Worm (Caenorhabditis elegans) whole organism, L4 larva: ENCODE data around the gene fipr-6.
A peak's percentile ranks its signal among the peaks of the same experiment; 100 is the strongest.

ENCODE experiments used
- D1046.2 ChIP-seq: fragments of 200-800 bp; sonication (Bioruptor generic); IDR thresholded peaks from 2 replicates; pipeline ENCODE4 v1.3.6; 2022; ENCODE audit warnings: missing genetic modification characterization, missing compliant biosample characterization
- F10B5.3 ChIP-seq: sonication (generic microtip); optimal IDR thresholded peaks from 2 replicates; lab custom pipeline; 2016; ENCODE audit warnings: mild to moderate bottlenecking, missing genetic modification characterization, missing compliant biosample characterization
- F26F4.8 ChIP-seq: fragments of 200-800 bp; sonication (Bioruptor generic); conservative IDR thresholded peaks from 2 replicates; pipeline ENCODE4 v1.3.6; 2022; ENCODE audit warnings: missing genetic modification characterization, missing compliant biosample characterization
- F44E2.7 ChIP-seq: fragments of 200-800 bp; sonication (Bioruptor generic); IDR thresholded peaks from 2 replicates; pipeline ENCODE4 v2.1.2; 2022; ENCODE audit warnings: missing genetic modification characterization, missing compliant biosample characterization
- R02D3.7 ChIP-seq: fragments of 150-350 bp; sonication (generic microtip); optimal IDR thresholded peaks from 3 replicates; lab custom pipeline; 2014; ENCODE audit warnings: missing biosample characterization, missing genetic modification characterization
- T20F7.1 ChIP-seq: fragments of 200-800 bp; sonication (Bioruptor generic); optimal IDR thresholded peaks from 2 replicates; lab custom pipeline; 2018; ENCODE audit warnings: mild to moderate bottlenecking, missing genetic modification characterization, missing compliant biosample characterization
- Y105C5A.15 ChIP-seq: fragments of 200-800 bp; sonication (Bioruptor generic); IDR thresholded peaks from 2 replicates; pipeline ENCODE4 v1.3.6; 2022; ENCODE audit warnings: missing genetic modification characterization, missing compliant biosample characterization
- Y48G9A.11 ChIP-seq: fragments of 200-800 bp; sonication (Bioruptor generic); IDR thresholded peaks from 2 replicates; pipeline ENCODE4 v1.3.6; 2022; ENCODE audit warnings: missing genetic modification reagents, missing genetic modification characterization, missing compliant biosample characterization
- Y75B8A.6 ChIP-seq: fragments of 200-800 bp; sonication (Bioruptor generic); IDR thresholded peaks from 2 replicates; pipeline ENCODE4 v1.3.6; 2022; ENCODE audit warnings: missing genetic modification reagents, missing genetic modification characterization, missing compliant biosample characterization
- aha-1 ChIP-seq: fragments of 150-350 bp; peaks from one replicate; lab custom pipeline; 2014; ENCODE audit warnings: missing biosample characterization, missing genetic modification characterization
- ceh-32 ChIP-seq: sonication (generic microtip); optimal IDR thresholded peaks from 2 replicates; lab custom pipeline; 2016; ENCODE audit warnings: mild to moderate bottlenecking, missing genetic modification characterization, missing compliant biosample characterization; ENCODE audit not compliant: poor library complexity
- daf-12 ChIP-seq: fragments of 150-350 bp; optimal IDR thresholded peaks from 2 replicates; lab custom pipeline; 2014; ENCODE audit warnings: missing biosample characterization, missing genetic modification reagents, missing genetic modification characterization
- daf-16 ChIP-seq, 3 experiments: sonication (generic microtip); optimal IDR thresholded peaks; 2 replicates each; lab custom pipeline; 2016 to 2017; ENCODE audit warnings: missing genetic modification characterization in 3 of 3, missing genetic modification reagents in 3 of 3, mild to moderate bottlenecking in 2 of 3, missing compliant biosample characterization in 2 of 3, missing biosample characterization in 1 of 3, moderate library complexity in 1 of 3
- daf-8 ChIP-seq: fragments of 200-800 bp; sonication (Bioruptor generic); IDR thresholded peaks from 2 replicates; pipeline ENCODE4 v1.3.6; 2022; ENCODE audit warnings: missing genetic modification characterization, missing compliant biosample characterization
- dmd-6 ChIP-seq: fragments of 200-800 bp; sonication (Bioruptor generic); IDR thresholded peaks from 2 replicates; pipeline ENCODE4 v1.3.6; 2022; ENCODE audit warnings: missing genetic modification reagents, missing genetic modification characterization, missing compliant biosample characterization
- dmd-8 ChIP-seq: fragments of 200-800 bp; sonication (Bioruptor generic); IDR thresholded peaks from 2 replicates; pipeline ENCODE4 v1.3.6; 2022; ENCODE audit warnings: missing genetic modification characterization, missing compliant biosample characterization
- dmd-9 ChIP-seq: fragments of 200-800 bp; sonication (Bioruptor generic); IDR thresholded peaks from 2 replicates; pipeline ENCODE4 v1.3.6; 2022; ENCODE audit warnings: missing genetic modification reagents, missing genetic modification characterization, missing compliant biosample characterization
- duxl-1 ChIP-seq: sonication (generic microtip); optimal IDR thresholded peaks from 2 replicates; lab custom pipeline; 2016; ENCODE audit warnings: mild to moderate bottlenecking, missing genetic modification characterization, moderate library complexity, missing compliant biosample characterization; ENCODE audit not compliant: poor library complexity
- fkh-10 ChIP-seq: fragments of 150-350 bp; optimal IDR thresholded peaks from 2 replicates; lab custom pipeline; 2014; ENCODE audit warnings: missing biosample characterization, missing genetic modification reagents, missing genetic modification characterization
- gei-8 ChIP-seq: fragments of 200-800 bp; sonication (Bioruptor generic); optimal IDR thresholded peaks from 2 replicates; lab custom pipeline; 2018; ENCODE audit warnings: mild to moderate bottlenecking, missing genetic modification characterization, missing compliant biosample characterization
- hlh-11 ChIP-seq: fragments of 200-800 bp; sonication (Bioruptor generic); optimal IDR thresholded peaks from 2 replicates; lab custom pipeline; 2018; ENCODE audit warnings: mild to moderate bottlenecking, missing genetic modification characterization, missing compliant biosample characterization
- hmg-1.1 ChIP-seq: fragments of 200-800 bp; sonication (Bioruptor generic); IDR thresholded peaks from 2 replicates; pipeline ENCODE4 v1.3.6; 2022; ENCODE audit warnings: missing genetic modification reagents, missing genetic modification characterization, missing compliant biosample characterization
- jun-1 ChIP-seq: fragments of 150-350 bp; optimal IDR thresholded peaks from 2 replicates; lab custom pipeline; 2014; ENCODE audit warnings: missing biosample characterization, missing genetic modification reagents, missing genetic modification characterization
- lin-15B ChIP-seq: fragments of 150-350 bp; sonication (generic microtip); optimal IDR thresholded peaks from 3 replicates; lab custom pipeline; 2014; ENCODE audit warnings: missing biosample characterization, missing genetic modification characterization
- lin-29 ChIP-seq: fragments of 200-800 bp; sonication (Bioruptor generic); IDR thresholded peaks from 2 replicates; pipeline ENCODE4 v1.3.6; 2022; ENCODE audit warnings: missing genetic modification reagents, missing genetic modification characterization, missing compliant biosample characterization
- lsy-2 ChIP-seq, 2 experiments: fragments of 150-350 bp in 1 of 2; sonication (generic microtip) in 1 of 2; optimal IDR thresholded peaks; 2 replicates each; lab custom pipeline; 2014 to 2017; ENCODE audit warnings: missing biosample characterization in 2 of 2, missing genetic modification characterization in 2 of 2
- madf-5 ChIP-seq, 2 experiments: fragments of 200-800 bp; sonication (Bioruptor generic); IDR thresholded peaks; 2 replicates each; pipeline ENCODE4 v1.3.6; 2022; ENCODE audit warnings: missing compliant biosample characterization in 2 of 2, missing genetic modification characterization in 2 of 2
- mep-1 ChIP-seq: fragments of 150-350 bp; sonication (generic microtip); optimal IDR thresholded peaks from 3 replicates; lab custom pipeline; 2014; ENCODE audit warnings: missing biosample characterization, missing genetic modification characterization
- mes-2 ChIP-seq: sonication (generic microtip); optimal IDR thresholded peaks from 2 replicates; lab custom pipeline; 2016; ENCODE audit warnings: missing genotype, mild to moderate bottlenecking, missing genetic modification characterization, missing compliant biosample characterization; ENCODE audit not compliant: poor library complexity, severe bottlenecking
- mxl-3 ChIP-seq: fragments of 200-800 bp; sonication (Bioruptor generic); optimal IDR thresholded peaks from 2 replicates; lab custom pipeline; 2018; ENCODE audit warnings: mild to moderate bottlenecking, missing genetic modification characterization, missing compliant biosample characterization
- nhr-76 ChIP-seq: fragments of 150-350 bp; optimal IDR thresholded peaks from 2 replicates; lab custom pipeline; 2014; ENCODE audit warnings: missing biosample characterization, missing genetic modification characterization
- nhr-77 ChIP-seq: fragments of 150-350 bp; optimal IDR thresholded peaks from 2 replicates; lab custom pipeline; 2014; ENCODE audit warnings: missing biosample characterization, missing genetic modification characterization
- pha-4 ChIP-seq, 2 experiments: fragments of 150-350 bp in 1 of 2; fragments of 200-800 bp in 1 of 2; sonication (Bioruptor generic) in 1 of 2; IDR thresholded peaks in 1 of 2; optimal IDR thresholded peaks in 1 of 2; 2 replicates each; pipeline versions ENCODE4 v1.3.6 to Lab custom; 2014 to 2022; ENCODE audit warnings: missing genetic modification characterization in 2 of 2, missing genetic modification reagents in 2 of 2, missing biosample characterization in 1 of 2, missing compliant biosample characterization in 1 of 2
- php-3 ChIP-seq: fragments of 200-800 bp; sonication (Bioruptor generic); IDR thresholded peaks from 2 replicates; pipeline ENCODE4 v1.3.6; 2022; ENCODE audit warnings: missing genetic modification reagents, missing genetic modification characterization, missing compliant biosample characterization
- pqm-1 ChIP-seq: sonication (generic microtip); optimal IDR thresholded peaks from 2 replicates; lab custom pipeline; 2017; ENCODE audit warnings: missing biosample characterization, missing genetic modification characterization
- saeg-2 ChIP-seq: fragments of 200-800 bp; sonication (Bioruptor generic); IDR thresholded peaks from 2 replicates; pipeline ENCODE4 v1.3.6; 2022; ENCODE audit warnings: missing genetic modification reagents, missing genetic modification characterization, missing compliant biosample characterization
- sdz-12 ChIP-seq: fragments of 200-800 bp; sonication (Bioruptor generic); optimal IDR thresholded peaks from 2 replicates; lab custom pipeline; 2018; ENCODE audit warnings: mild to moderate bottlenecking, missing genetic modification characterization, missing compliant biosample characterization
- tra-1 ChIP-seq: fragments of 200-800 bp; sonication (Bioruptor generic); IDR thresholded peaks from 2 replicates; pipeline ENCODE4 v1.3.6; 2022; ENCODE audit warnings: missing genetic modification reagents, missing genetic modification characterization, missing compliant biosample characterization
- unc-39 ChIP-seq: sonication (generic microtip); optimal IDR thresholded peaks from 2 replicates; lab custom pipeline; 2017; ENCODE audit warnings: missing biosample characterization, missing genetic modification characterization
- unc-62 ChIP-seq, 3 experiments: fragments of 150-350 bp in 1 of 3; sonication (generic microtip); optimal IDR thresholded peaks in 2 of 3; peaks in 1 of 3; 1 replicate in 1 of 3; 2 replicates in 2 of 3; lab custom pipeline; 2014 to 2017; ENCODE audit warnings: missing biosample characterization in 3 of 3, missing genetic modification characterization in 3 of 3, missing genetic modification reagents in 3 of 3, missing genotype in 1 of 3
- zip-2 ChIP-seq: fragments of 150-350 bp; optimal IDR thresholded peaks from 2 replicates; lab custom pipeline; 2014; ENCODE audit warnings: missing biosample characterization, missing genetic modification characterization
- ztf-11 ChIP-seq: fragments of 150-350 bp; optimal IDR thresholded peaks from 2 replicates; lab custom pipeline; 2014; ENCODE audit warnings: missing biosample characterization, missing genetic modification characterization

Gene fipr-6

DNA sequence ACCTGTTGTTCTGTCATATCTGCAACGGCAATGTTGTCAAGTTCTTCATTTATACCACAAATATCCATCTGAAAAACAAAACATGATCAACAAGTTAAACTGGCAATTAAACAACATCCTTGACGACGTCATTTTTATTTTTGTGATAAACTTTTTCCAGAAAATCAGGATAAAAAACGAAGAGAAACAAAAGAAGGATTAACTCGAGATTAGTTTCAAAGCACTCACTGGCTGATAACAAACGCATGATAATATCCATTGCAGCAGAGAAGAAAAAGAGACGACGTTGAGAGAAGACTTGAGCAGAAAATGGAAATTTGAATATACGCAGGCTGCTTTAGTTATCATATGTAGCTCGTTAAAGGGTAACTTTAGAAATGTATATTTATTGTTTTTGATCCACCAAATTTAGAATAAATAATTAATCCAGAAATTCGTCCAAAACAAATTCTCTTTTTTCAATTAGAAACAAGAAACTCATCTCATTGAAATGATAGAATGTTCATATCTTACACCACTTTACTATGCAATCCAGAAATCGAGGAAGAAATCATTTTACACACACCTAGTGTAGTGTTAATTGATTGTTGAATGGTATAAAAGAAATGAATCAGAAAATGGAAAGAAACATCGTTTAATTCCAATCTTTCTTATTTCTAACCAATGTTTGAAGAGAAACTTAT is 10.2 kb downstream of the fipr-6 start, which contains the start of the genes C12D8.21 and col-148:
Gene C12D8.21, minus strand, starts transcription at position 68 of the 683 bp plus-strand sequence.
Gene col-148, plus strand, starts transcription at position 633 of the 683 bp plus-strand sequence.
- TF ChIP-seq T20F7.1 (GFP tag; lab: Kevin White, UChicago) (no peak), aha-1 (peak; percentile 2), mxl-3 (GFP tag; lab: Kevin White, UChicago) (no peak)

ce11 chrV:10243105-10243504 is 12.1 kb downstream of the fipr-6 start, which contains the start of gene C12D8.9:
Gene C12D8.9, minus strand, starts transcription at chrV:10243205.
- TF ChIP-seq mes-2, result no peak
- TF ChIP-seq fkh-10 (GFP tag; lab: Kevin White, UChicago), result no peak
- TF ChIP-seq gei-8, result no peak
- peak in 1 of 2 experiments; percentile 24 for TF ChIP-seq unc-62 (GFP tag; optimal IDR thresholded peaks at IDR 0.05 in 1 of 2; lab: Kevin White, UChicago)
- no peak for TF ChIP-seq unc-62 (tag; optimal IDR thresholded peaks at IDR 0.05; lab: Kevin White, UChicago)

ce11 chrV:10244018-10244720 is 13.1 kb downstream of the fipr-6 start:
- TF ChIP-seq D1046.2 (GFP tag; lab: Robert Waterston, UW), result no peak
- TF ChIP-seq gei-8, result no peak
- TF ChIP-seq dmd-6 (GFP tag; lab: Robert Waterston, UW), result peak; percentile 18; the same call in 1 of the 2 replicates
- no peak for TF ChIP-seq F10B5.3 (tag; lab: Kevin White, UChicago)
- TF ChIP-seq duxl-1 (tag; lab: Kevin White, UChicago), result no peak
- no peak for TF ChIP-seq aha-1
- no peak for TF ChIP-seq jun-1 (tag; lab: Kevin White, UChicago)
- no peak for TF ChIP-seq ztf-11 (tag; lab: Kevin White, UChicago)
- TF ChIP-seq unc-39 (tag; lab: Kevin White, UChicago), result no peak
- TF ChIP-seq sdz-12, result no peak
- TF ChIP-seq hmg-1.1 (GFP tag; lab: Robert Waterston, UW), result no peak
- TF ChIP-seq nhr-77 (tag; lab: Kevin White, UChicago), result no peak
- no peak for TF ChIP-seq dmd-9 (GFP tag; lab: Robert Waterston, UW)
- no peak for TF ChIP-seq R02D3.7
- no peak for TF ChIP-seq dmd-8 (GFP tag; lab: Robert Waterston, UW)
- peak; percentile 34 for TF ChIP-seq hlh-11
- TF ChIP-seq ceh-32, result no peak
- TF ChIP-seq nhr-76 (tag; lab: Kevin White, UChicago), result no peak
- TF ChIP-seq Y75B8A.6 (GFP tag; lab: Robert Waterston, UW), result no peak
- peak; percentile 86 for TF ChIP-seq php-3 (GFP tag; lab: Robert Waterston, UW)
- peak; percentile 50 for TF ChIP-seq pqm-1 (tag; lab: Kevin White, UChicago)
- TF ChIP-seq mep-1 (tag; lab: Kevin White, UChicago), result no peak
- TF ChIP-seq T20F7.1 (GFP tag; lab: Kevin White, UChicago), result no peak
- no peak for TF ChIP-seq F44E2.7 (GFP tag; lab: Robert Waterston, UW)
- no peak for TF ChIP-seq tra-1 (GFP tag; lab: Robert Waterston, UW)
- TF ChIP-seq daf-8 (GFP tag; lab: Robert Waterston, UW), result no peak
- TF ChIP-seq lin-29 (GFP tag; lab: Robert Waterston, UW), result no peak
- no peak for TF ChIP-seq zip-2
- TF ChIP-seq madf-5 (GFP tag; IDR thresholded peaks at IDR 0.05; lab: Robert Waterston, UW), result no peak
- no peak for TF ChIP-seq Y105C5A.15 (GFP tag; lab: Robert Waterston, UW)
- no peak for TF ChIP-seq lsy-2 (tag; optimal IDR thresholded peaks at IDR 0.05; lab: Kevin White, UChicago)
- no peak for TF ChIP-seq unc-62 (GFP tag; optimal IDR thresholded peaks at IDR 0.05 in 1 of 2; lab: Kevin White, UChicago)
- no peak for TF ChIP-seq unc-62 (tag; optimal IDR thresholded peaks at IDR 0.05; lab: Kevin White, UChicago)
- no peak for TF ChIP-seq pha-4 (GFP tag; IDR thresholded peaks at IDR 0.05; lab: Robert Waterston, UW)
- no peak for TF ChIP-seq pha-4 (tag; optimal IDR thresholded peaks at IDR 0.05; lab: Kevin White, UChicago)
- TF ChIP-seq daf-16 (GFP tag; optimal IDR thresholded peaks at IDR 0.05; lab: Kevin White, UChicago), result no peak
- peak; percentile 73 for TF ChIP-seq daf-16 (tag; optimal IDR thresholded peaks at IDR 0.05; lab: Kevin White, UChicago)
- TF ChIP-seq daf-12 (tag; lab: Kevin White, UChicago), result no peak
- no peak for TF ChIP-seq lin-15B (tag; lab: Kevin White, UChicago)
- no peak for TF ChIP-seq F26F4.8 (GFP tag; lab: Robert Waterston, UW)
- TF ChIP-seq saeg-2 (GFP tag; lab: Robert Waterston, UW), result no peak
- TF ChIP-seq Y48G9A.11 (GFP tag; lab: Robert Waterston, UW), result no peak
